Worm (Caenorhabditis elegans): ENCODE results near the gene sma-9.

sma-9 gene

ce11 chrX:10768289-10769153 is 561 bp upstream of the sma-9 start (continued):
- TF ChIP-seq hif-1 (tag; optimal IDR thresholded peaks at IDR 0.05) (no peak), zip-2 (tag; optimal IDR thresholded peaks at IDR 0.05) (no peak), nhr-10 (tag; optimal IDR thresholded peaks at IDR 0.05) (no peak), egl-27 (tag; optimal IDR thresholded peaks at IDR 0.05) (no peak), dpl-1 (GFP tag; optimal IDR thresholded peaks at IDR 0.05) (no peak), hlh-30 (tag; optimal IDR thresholded peaks at IDR 0.05; ENCODE audit: insufficient read depth) (peak; percentile 62), lsy-2 (tag; optimal IDR thresholded peaks at IDR 0.05) (peak in 1 of 2 experiments; percentile 22), R02D3.7 (tag; optimal IDR thresholded peaks at IDR 0.05) (no peak), F44E2.7 (GFP tag; IDR thresholded peaks at IDR 0.05) (no peak), zfp-2 (tag; optimal IDR thresholded peaks at IDR 0.05) (no peak), dmd-6 (GFP tag; IDR thresholded peaks at IDR 0.05) (0 out of 2 replicates have a peak, but pooled peaks have one; percentile 16), hlh-11 (tag; optimal IDR thresholded peaks at IDR 0.05) (peak; percentile 13), madf-5 (GFP tag; IDR thresholded peaks at IDR 0.05) (no peak), lin-15B (tag; optimal IDR thresholded peaks at IDR 0.05) (no peak), mep-1 (tag; optimal IDR thresholded peaks at IDR 0.05) (peak; percentile 51), dve-1 (tag; optimal IDR thresholded peaks at IDR 0.05; ENCODE audit: insufficient read depth) (peak; percentile 7), nhr-76 (tag; optimal IDR thresholded peaks at IDR 0.05) (no peak), ama-1 (optimal IDR thresholded peaks at IDR 0.05) (no peak), nhr-41 (GFP tag; IDR thresholded peaks at IDR 0.05) (no peak), ceh-28 (tag; optimal IDR thresholded peaks at IDR 0.05) (no peak), nhr-77 (tag; optimal IDR thresholded peaks at IDR 0.05) (no peak), nhr-237 (tag; optimal IDR thresholded peaks at IDR 0.05) (no peak), nhr-28 (tag; optimal IDR thresholded peaks at IDR 0.05) (no peak), Y105C5A.15 (GFP tag; IDR thresholded peaks at IDR 0.05) (no peak), spr-1 (tag; optimal IDR thresholded peaks at IDR 0.05) (no peak), ces-1 (GFP tag; optimal IDR thresholded peaks at IDR 0.05) (no peak), lim-7 (GFP tag; IDR thresholded peaks at IDR 0.05) (no peak), mdt-29 (GFP tag; IDR thresholded peaks at IDR 0.05) (no peak), T26A8.4 (GFP tag; IDR thresholded peaks at IDR 0.05) (no peak)

- TF ChIP-seq nhr-10 (tag; optimal IDR thresholded peaks at IDR 0.05) (no peak), ceh-82 (tag; optimal IDR thresholded peaks at IDR 0.05) (no peak), aha-1 (tag) (peak; percentile 87), ceh-28 (tag; optimal IDR thresholded peaks at IDR 0.05) (no peak), D1046.2 (GFP tag; IDR thresholded peaks at IDR 0.05) (no peak)
These were observed 877 bp downstream of the sma-9 start for ce11 chrX:10769959-10770358.

- TF ChIP-seq F49E8.2 (tag; optimal IDR thresholded peaks at IDR 0.05; ENCODE audit: borderline replicate concordance) (no peak), madf-9 (GFP tag; conservative IDR thresholded peaks at IDR 0.05) (0 out of 2 replicates have a peak, but pooled peaks have one; percentile 41), skn-1 (tag; optimal IDR thresholded peaks at IDR 0.05) (no peak), ztf-7 (tag; optimal IDR thresholded peaks at IDR 0.05) (no peak), ZK546.5 (tag; optimal IDR thresholded peaks at IDR 0.05) (no peak), hmg-1.1 (GFP tag; IDR thresholded peaks at IDR 0.05) (peak; percentile 64; the same call in 1 of the 2 replicates), ceh-20 (GFP tag; IDR thresholded peaks at IDR 0.05) (peak; percentile 92), Y5F2A.4 (GFP tag; optimal IDR thresholded peaks at IDR 0.05) (no peak), snpc-4 (tag; optimal IDR thresholded peaks at IDR 0.05) (no peak), hlh-30 (tag; optimal IDR thresholded peaks at IDR 0.05; ENCODE audit: insufficient read depth) (peak; percentile 97), pha-4 (GFP tag; IDR thresholded peaks at IDR 0.05) (peak; percentile 70), pha-4 (tag; optimal IDR thresholded peaks at IDR 0.05) (peak; percentile 78), nhr-48 (tag; optimal IDR thresholded peaks at IDR 0.05) (peak; percentile 93), ztf-11 (tag; optimal IDR thresholded peaks at IDR 0.05) (no peak), php-3 (GFP tag; IDR thresholded peaks at IDR 0.05) (no peak), hlh-11 (tag; optimal IDR thresholded peaks at IDR 0.05) (peak; percentile 98), attf-4 (tag; optimal IDR thresholded peaks at IDR 0.05) (no peak), pqm-1 (tag; optimal IDR thresholded peaks at IDR 0.05) (no peak), fkh-10 (GFP tag; optimal IDR thresholded peaks at IDR 0.05) (peak; percentile 80), zag-1 (tag; optimal IDR thresholded peaks at IDR 0.05) (no peak)
These were observed 2.0 kb downstream of the sma-9 start for ce11 chrX:10770988-10771496.
